Fruit fly (Drosophila melanogaster): ENCODE results near the gene Nxf3.

- TF ChIP-seq spab (GFP tag; optimal IDR thresholded peaks at IDR 0.05) (no peak), CG3919 (GFP tag; optimal IDR thresholded peaks at IDR 0.05) (no peak), cyc (GFP tag; optimal IDR thresholded peaks at IDR 0.05) (no peak), CG7368 (GFP tag; optimal IDR thresholded peaks at IDR 0.05) (no peak), CG16779 (tag; optimal IDR thresholded peaks at IDR 0.05) (no peak), CG11762 (GFP tag; optimal IDR thresholded peaks at IDR 0.05; ENCODE audit: insufficient read depth) (no peak), pdm3 (GFP tag; optimal IDR thresholded peaks at IDR 0.05) (no peak), Sox102F (GFP tag; optimal IDR thresholded peaks at IDR 0.05) (no peak), CG8632 (GFP tag; optimal IDR thresholded peaks at IDR 0.05) (no peak), dac (GFP tag; optimal IDR thresholded peaks at IDR 0.05) (no peak)
Observed at dm6 chr3L:13936771-13937170, 28.2 kb upstream of the Nxf3 start.
